Fruit fly (Drosophila melanogaster): Measurements from ENCODE around the gene CG33308.

dm6 chr2L:14810461-14810860 is 8.3 kb downstream of the CG33308 start, which contains the start of gene CG33309:
- TF ChIP-seq usp (GFP tag; optimal IDR thresholded peaks at IDR 0.05), result no peak
- no peak for TF ChIP-seq Dll (optimal IDR thresholded peaks at IDR 0.05)
- TF ChIP-seq EcR (GFP tag; optimal IDR thresholded peaks at IDR 0.05), result no peak
- no peak for TF ChIP-seq pan (optimal IDR thresholded peaks at IDR 0.05)
- TF ChIP-seq psq (optimal IDR thresholded peaks at IDR 0.05), result no peak

All from whole organism.